Worm (Caenorhabditis elegans): Measurements from ENCODE around the gene F44E2.3.
A peak's percentile ranks its signal among the peaks of the same experiment; 100 is the strongest.

Gene F44E2.3

ce11 chrIII:8801864-8802818 is 27.0 kb downstream of the F44E2.3 start (continued):
- TF ChIP-seq mdl-1 (tag; optimal IDR thresholded peaks at IDR 0.05) (peak; percentile 87 to 95), ZK546.5 (tag; optimal IDR thresholded peaks at IDR 0.05) (peak; percentile 45), F13H6.1 (tag; optimal IDR thresholded peaks at IDR 0.05) (peak; percentile 100), unc-55 (GFP tag; optimal IDR thresholded peaks at IDR 0.05) (peak; percentile 97), lsy-2 (tag; optimal IDR thresholded peaks at IDR 0.05) (peak; percentile 77 to 95), lin-13 (GFP tag; optimal IDR thresholded peaks at IDR 0.05) (peak; percentile 83), C34F6.9 (tag; optimal IDR thresholded peaks at IDR 0.05) (peak; percentile 99), blmp-1 (tag; optimal IDR thresholded peaks at IDR 0.05; ENCODE audit: insufficient read depth) (peak; percentile 57), nhr-21 (tag; optimal IDR thresholded peaks at IDR 0.05) (peak; percentile 95), ztf-11 (tag; optimal IDR thresholded peaks at IDR 0.05) (peak; percentile 42), zag-1 (tag; optimal IDR thresholded peaks at IDR 0.05) (peak; percentile 93), nhr-25 (tag; optimal IDR thresholded peaks at IDR 0.05) (peak; percentile 98), egl-27 (tag; optimal IDR thresholded peaks at IDR 0.05) (peak; percentile 99), nhr-10 (tag; optimal IDR thresholded peaks at IDR 0.05) (no peak), ztf-4 (tag; optimal IDR thresholded peaks at IDR 0.05) (peak; percentile 96)

- no peak for TF ChIP-seq unc-39 (tag; optimal IDR thresholded peaks at IDR 0.05)
- no peak for TF ChIP-seq nhr-12 (tag; optimal IDR thresholded peaks at IDR 0.05)
- no peak for TF ChIP-seq ztf-11 (tag; optimal IDR thresholded peaks at IDR 0.05)
- TF ChIP-seq alr-1 (tag; optimal IDR thresholded peaks at IDR 0.05), result no peak
- no peak for TF ChIP-seq elt-1 (tag; optimal IDR thresholded peaks at IDR 0.05)
- no peak for TF ChIP-seq gmeb-1 (tag; optimal IDR thresholded peaks at IDR 0.05)
- no peak for TF ChIP-seq elt-3 (tag; optimal IDR thresholded peaks at IDR 0.05)
- TF ChIP-seq nhr-6 (tag; optimal IDR thresholded peaks at IDR 0.05), result no peak
Measured at ce11 chrIII:8801352-8801863, 27.7 kb downstream of the F44E2.3 start.

DNA sequence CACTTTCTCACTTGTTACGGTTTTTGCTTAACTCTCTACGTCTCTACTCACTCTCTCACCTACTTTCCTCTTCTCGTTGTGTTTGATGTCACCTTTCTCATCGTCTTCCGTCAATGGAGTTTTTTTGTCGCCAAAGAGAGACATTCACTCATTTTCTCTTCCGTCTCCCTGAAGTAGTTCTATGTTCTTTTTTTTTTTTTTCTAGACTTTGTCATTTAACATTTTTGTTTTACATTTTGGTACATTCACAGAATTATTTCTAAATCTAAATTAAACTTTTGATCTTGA is 28.4 kb downstream of the F44E2.3 start:
- peak; percentile 10 for TF ChIP-seq sma-3 (GFP tag; optimal IDR thresholded peaks at IDR 0.05)
- TF ChIP-seq nhr-23 (tag; optimal IDR thresholded peaks at IDR 0.05), result no peak
- no peak for TF ChIP-seq R02D3.7 (tag; optimal IDR thresholded peaks at IDR 0.05)
- TF ChIP-seq gmeb-1 (tag; optimal IDR thresholded peaks at IDR 0.05), result no peak
- no peak for TF ChIP-seq alr-1 (tag; optimal IDR thresholded peaks at IDR 0.05)
- TF ChIP-seq dmd-4 (tag; optimal IDR thresholded peaks at IDR 0.05), result no peak
- TF ChIP-seq crh-2 (tag; optimal IDR thresholded peaks at IDR 0.05), result no peak
- no peak for TF ChIP-seq nhr-11 (tag; optimal IDR thresholded peaks at IDR 0.05)
- TF ChIP-seq nhr-25 (tag; optimal IDR thresholded peaks at IDR 0.05), result peak; percentile 29
- no peak for TF ChIP-seq egl-27 (tag; optimal IDR thresholded peaks at IDR 0.05)

ce11 chrIII:8799964-8800795 is 28.9 kb downstream of the F44E2.3 start, which contains the start of gene F54F2.6:
F54F2.6 (minus strand) TSS chrIII:8800701.
- TF ChIP-seq unc-62 (GFP tag; optimal IDR thresholded peaks at IDR 0.05), result peak; percentile 85
- TF ChIP-seq nhr-25 (tag; optimal IDR thresholded peaks at IDR 0.05), result peak; percentile 81
- no peak for TF ChIP-seq mbf-1 (tag; optimal IDR thresholded peaks at IDR 0.05)
- no peak for TF ChIP-seq aly-2 (tag; optimal IDR thresholded peaks at IDR 0.05)
- peak; percentile 65 for TF ChIP-seq lin-11 (tag; optimal IDR thresholded peaks at IDR 0.05)
- no peak for TF ChIP-seq nhr-77 (tag; optimal IDR thresholded peaks at IDR 0.05)
- no peak for TF ChIP-seq nhr-10 (tag; optimal IDR thresholded peaks at IDR 0.05)
- peak; percentile 95 for TF ChIP-seq sem-4 (tag; optimal IDR thresholded peaks at IDR 0.05)
- peak; percentile 64 for TF ChIP-seq gmeb-1 (tag; optimal IDR thresholded peaks at IDR 0.05)
- peak; percentile 96 for TF ChIP-seq C34F6.9 (tag; optimal IDR thresholded peaks at IDR 0.05)
- peak; percentile 99 for TF ChIP-seq F13H6.1 (tag; optimal IDR thresholded peaks at IDR 0.05)
- no peak for TF ChIP-seq ceh-16 (tag; optimal IDR thresholded peaks at IDR 0.05)
- no peak for TF ChIP-seq unc-39 (tag; optimal IDR thresholded peaks at IDR 0.05)
- peak; percentile 54 for TF ChIP-seq ztf-11 (tag; optimal IDR thresholded peaks at IDR 0.05)
- no peak for TF ChIP-seq nhr-11 (tag; optimal IDR thresholded peaks at IDR 0.05)
- TF ChIP-seq nhr-237 (tag; optimal IDR thresholded peaks at IDR 0.05), result peak; percentile 26
- TF ChIP-seq mab-5 (tag; optimal IDR thresholded peaks at IDR 0.05), result peak; percentile 94
- TF ChIP-seq mdl-1 (tag; optimal IDR thresholded peaks at IDR 0.05), result peak; percentile 85 to 98
- TF ChIP-seq elt-1 (tag; optimal IDR thresholded peaks at IDR 0.05), result no peak
- no peak for TF ChIP-seq dmd-4 (tag; optimal IDR thresholded peaks at IDR 0.05)
- TF ChIP-seq zag-1 (tag; optimal IDR thresholded peaks at IDR 0.05), result peak; percentile 92
- TF ChIP-seq lin-13 (GFP tag; optimal IDR thresholded peaks at IDR 0.05), result peak; percentile 82
- peak; percentile 96 for TF ChIP-seq nhr-6 (tag; optimal IDR thresholded peaks at IDR 0.05)
- TF ChIP-seq sma-3 (GFP tag; optimal IDR thresholded peaks at IDR 0.05), result peak; percentile 31
- TF ChIP-seq ZK546.5 (tag; optimal IDR thresholded peaks at IDR 0.05), result peak; percentile 1
- peak; percentile 96 for TF ChIP-seq sma-9 (GFP tag; optimal IDR thresholded peaks at IDR 0.05)
- no peak for TF ChIP-seq sma-9 (tag; optimal IDR thresholded peaks at IDR 0.05)
- peak; percentile 59 to 92 for TF ChIP-seq lsy-2 (tag; optimal IDR thresholded peaks at IDR 0.05)
- no peak for TF ChIP-seq elt-3 (tag; optimal IDR thresholded peaks at IDR 0.05)
- peak; percentile 54 for TF ChIP-seq fos-1 (tag; optimal IDR thresholded peaks at IDR 0.05)
- peak; percentile 95 for TF ChIP-seq Y55F3AM.14 (GFP tag; optimal IDR thresholded peaks at IDR 0.05)

Measured in whole organism, L2 larva.